Fruit fly (Drosophila melanogaster) whole organism, embryonic: ENCODE data around the gene Mocs1.

ENCODE experiments used
- Antp ChIP-seq: fragments of 200-800 bp; sonication (Bioruptor generic); optimal IDR thresholded peaks from 3 replicates; lab custom pipeline; 2016; ENCODE audit warnings: missing biosample characterization, missing genetic modification characterization
- Bgb ChIP-seq: fragments of 200-800 bp; sonication (Bioruptor generic); IDR thresholded peaks from 2 replicates; pipeline ENCODE4 v1.3.6; 2022; ENCODE audit warnings: missing biosample characterization, missing genetic modification characterization; ENCODE audit not compliant: partially characterized antibody
- CG11398 ChIP-seq: fragments of 200-800 bp; sonication (Bioruptor generic); optimal IDR thresholded peaks from 2 replicates; lab custom pipeline; 2016; ENCODE audit warnings: missing biosample characterization, missing genetic modification characterization
- CG11696 ChIP-seq: fragments of 200-800 bp; sonication (Bioruptor generic); IDR thresholded peaks from 2 replicates; pipeline ENCODE4 v1.3.6; 2022; ENCODE audit warnings: missing biosample characterization, missing genetic modification characterization
- CG12236 ChIP-seq: fragments of 200-800 bp; sonication (Bioruptor generic); optimal IDR thresholded peaks from 2 replicates; lab custom pipeline; 2016; ENCODE audit warnings: missing biosample characterization, missing genetic modification characterization
- CG13296 ChIP-seq: fragments of 200-800 bp; sonication (Bioruptor generic); optimal IDR thresholded peaks from 3 replicates; lab custom pipeline; 2018; ENCODE audit warnings: missing biosample characterization, mild to moderate bottlenecking, missing genetic modification characterization
- CG13424 ChIP-seq: fragments of 200-800 bp; sonication (Bioruptor generic); optimal IDR thresholded peaks from 2 replicates; lab custom pipeline; 2019; ENCODE audit warnings: missing biosample characterization, mild to moderate bottlenecking, missing genetic modification characterization, moderate library complexity
- CG13624 ChIP-seq: fragments of 200-800 bp; sonication (Bioruptor generic); optimal IDR thresholded peaks from 2 replicates; lab custom pipeline; 2016; ENCODE audit warnings: missing biosample characterization, missing genetic modification characterization
- CG1602 ChIP-seq: fragments of 200-800 bp; sonication (Bioruptor generic); optimal IDR thresholded peaks from 3 replicates; lab custom pipeline; 2016; ENCODE audit warnings: missing biosample characterization, missing genetic modification characterization
- CG18599 ChIP-seq: fragments of 200-800 bp; sonication (Bioruptor generic); optimal IDR thresholded peaks from 3 replicates; lab custom pipeline; 2017; ENCODE audit warnings: missing biosample characterization, missing genetic modification characterization, mild to moderate bottlenecking, moderate library complexity, missing genetic modification reagents
- CG2199 ChIP-seq: fragments of 200-800 bp; sonication (Bioruptor generic); IDR thresholded peaks from 3 replicates; pipeline ENCODE4 v1.3.6; 2022; ENCODE audit warnings: missing biosample characterization, missing genetic modification characterization
- CG3065 ChIP-seq: fragments of 200-800 bp; sonication (Bioruptor generic); optimal IDR thresholded peaks from 2 replicates; lab custom pipeline; 2016; ENCODE audit warnings: missing biosample characterization, missing genetic modification characterization
- CG4730 ChIP-seq: fragments of 200-800 bp; sonication (Bioruptor generic); IDR thresholded peaks from 2 replicates; pipeline ENCODE4 v1.3.6; 2022; ENCODE audit warnings: missing biosample characterization, missing genetic modification characterization
- CG7556 ChIP-seq: fragments of 200-800 bp; sonication (Bioruptor generic); optimal IDR thresholded peaks from 2 replicates; lab custom pipeline; 2017; ENCODE audit warnings: missing biosample characterization, mild to moderate bottlenecking, missing genetic modification characterization
- CG7786 ChIP-seq: fragments of 200-800 bp; sonication (Bioruptor generic); optimal IDR thresholded peaks from 2 replicates; lab custom pipeline; 2016; ENCODE audit warnings: missing biosample characterization, missing genetic modification characterization
- CG7963 ChIP-seq: fragments of 200-800 bp; sonication (Bioruptor generic); IDR thresholded peaks from 3 replicates; pipeline ENCODE4 v1.3.6; 2022; ENCODE audit warnings: missing biosample characterization, missing genetic modification characterization; ENCODE audit not compliant: partially characterized antibody
- Chrac-16 ChIP-seq: fragments of 200-800 bp; sonication (Bioruptor generic); optimal IDR thresholded peaks from 3 replicates; lab custom pipeline; 2016; ENCODE audit warnings: missing biosample characterization, missing genetic modification characterization
- CoRest ChIP-seq: fragments of 200-800 bp; sonication (Bioruptor generic); optimal IDR thresholded peaks from 3 replicates; lab custom pipeline; 2018; ENCODE audit warnings: missing biosample characterization, mild to moderate bottlenecking, missing genetic modification characterization, moderate library complexity
- D ChIP-seq, 2 experiments: fragments of 200-800 bp in 1 of 2; fragments of >200 bp in 1 of 2; sonication (Bioruptor generic) in 1 of 2; optimal IDR thresholded peaks; 2 replicates in 1 of 2; 3 replicates in 1 of 2; lab custom pipeline; 2017; ENCODE audit warnings: mild to moderate bottlenecking in 1 of 2, missing biosample characterization in 1 of 2, missing genetic modification characterization in 1 of 2, missing genetic modification reagents in 1 of 2
- Fer1 ChIP-seq: fragments of 200-800 bp; sonication (Bioruptor generic); optimal IDR thresholded peaks from 2 replicates; lab custom pipeline; 2017; ENCODE audit warnings: missing biosample characterization, mild to moderate bottlenecking, missing genetic modification characterization
- Fer2 ChIP-seq: fragments of 200-800 bp; sonication (Bioruptor generic); optimal IDR thresholded peaks from 2 replicates; lab custom pipeline; 2018; ENCODE audit warnings: missing biosample characterization, mild to moderate bottlenecking, missing genetic modification characterization, moderate library complexity
- HLH3B ChIP-seq: fragments of 200-800 bp; sonication (Bioruptor generic); IDR thresholded peaks from 2 replicates; pipeline ENCODE4 v1.3.6; 2022; ENCODE audit warnings: missing biosample characterization, missing genetic modification characterization
- Hr51 ChIP-seq, 2 experiments: fragments of 200-800 bp; sonication (Bioruptor generic); optimal IDR thresholded peaks; 2 replicates in 1 of 2; 3 replicates in 1 of 2; lab custom pipeline; 2016 to 2018; ENCODE audit warnings: missing biosample characterization in 2 of 2, missing genetic modification characterization in 2 of 2, mild to moderate bottlenecking in 1 of 2, moderate library complexity in 1 of 2
- Lhr ChIP-seq: fragments of 200-800 bp; sonication (Bioruptor generic); optimal IDR thresholded peaks from 3 replicates; lab custom pipeline; 2017; ENCODE audit warnings: mild to moderate bottlenecking, missing biosample characterization, missing genetic modification reagents, missing genetic modification characterization
- MBD-R2 ChIP-seq: fragments of 200-800 bp; sonication (Bioruptor generic); IDR thresholded peaks from 2 replicates; pipeline ENCODE4 v1.3.6; 2022; ENCODE audit warnings: missing biosample characterization, missing genetic modification characterization
- NC2β ChIP-seq: fragments of 200-800 bp; sonication (Bioruptor generic); optimal IDR thresholded peaks from 2 replicates; lab custom pipeline; 2016; ENCODE audit warnings: missing biosample characterization, missing genetic modification characterization
- Poxn ChIP-seq: fragments of 200-800 bp; sonication (Bioruptor generic); IDR thresholded peaks from 2 replicates; pipeline ENCODE4 v1.3.6; 2022; ENCODE audit warnings: missing biosample characterization, missing genetic modification characterization
- Spps ChIP-seq: fragments of 200-800 bp; sonication (Bioruptor generic); optimal IDR thresholded peaks from 2 replicates; lab custom pipeline; 2018; ENCODE audit warnings: missing biosample characterization, mild to moderate bottlenecking, missing genetic modification characterization
- ase ChIP-seq: fragments of 200-800 bp; sonication (Bioruptor generic); IDR thresholded peaks from 3 replicates; pipeline ENCODE4 v1.3.6; 2022; ENCODE audit warnings: missing biosample characterization, missing genetic modification characterization
- chinmo ChIP-seq: fragments of 200-800 bp; sonication (Bioruptor generic); IDR thresholded peaks from 4 replicates; pipeline ENCODE4 v1.3.6; 2022; ENCODE audit warnings: missing biosample characterization, missing genetic modification characterization; ENCODE audit not compliant: partially characterized antibody
- corto ChIP-seq: fragments of 200-800 bp; sonication (Bioruptor generic); optimal IDR thresholded peaks from 2 replicates; lab custom pipeline; 2016; ENCODE audit warnings: missing biosample characterization, mild to moderate bottlenecking, missing genetic modification characterization, moderate library complexity
- da ChIP-seq: fragments of 200-800 bp; sonication (Bioruptor generic); optimal IDR thresholded peaks from 2 replicates; lab custom pipeline; 2016; ENCODE audit warnings: missing biosample characterization, missing genetic modification characterization
- dan ChIP-seq: fragments of 200-800 bp; sonication (Bioruptor generic); IDR thresholded peaks from 2 replicates; pipeline ENCODE4 v1.3.6; 2022; ENCODE audit warnings: missing biosample characterization, missing genetic modification characterization
- dmrt11E ChIP-seq: fragments of 200-800 bp; sonication (Bioruptor generic); optimal IDR thresholded peaks from 3 replicates; lab custom pipeline; 2018; ENCODE audit warnings: missing biosample characterization, mild to moderate bottlenecking, missing genetic modification characterization, moderate library complexity
- dpn ChIP-seq, 2 experiments: fragments of 200-800 bp; sonication (Bioruptor generic); optimal IDR thresholded peaks; 3 replicates each; lab custom pipeline; 2016; ENCODE audit warnings: missing biosample characterization in 2 of 2, missing genetic modification characterization in 2 of 2
- gce ChIP-seq: fragments of 200-800 bp; sonication (Bioruptor generic); IDR thresholded peaks from 3 replicates; pipeline ENCODE4 v1.3.6; 2022; ENCODE audit warnings: missing biosample characterization, missing genetic modification characterization
- gcm2 ChIP-seq: fragments of 200-800 bp; sonication (Bioruptor generic); optimal IDR thresholded peaks from 2 replicates; lab custom pipeline; 2016; ENCODE audit warnings: missing biosample characterization, missing genetic modification characterization
- hb ChIP-seq: fragments of 200-800 bp; sonication (Bioruptor generic); IDR thresholded peaks from 3 replicates; pipeline ENCODE4 v1.3.6; 2022; ENCODE audit warnings: missing biosample characterization, missing genetic modification characterization; ENCODE audit not compliant: partially characterized antibody
- lilli ChIP-seq: fragments of 200-800 bp; sonication (Bioruptor generic); optimal IDR thresholded peaks from 3 replicates; lab custom pipeline; 2016; ENCODE audit warnings: missing biosample characterization, missing genetic modification characterization
- nau ChIP-seq: fragments of 200-800 bp; sonication (Bioruptor generic); optimal IDR thresholded peaks from 3 replicates; lab custom pipeline; 2017; ENCODE audit warnings: missing biosample characterization, mild to moderate bottlenecking, missing genetic modification characterization, missing genetic modification reagents
- pan ChIP-seq, 4 experiments: fragments of >200 bp in 3 of 4; fragments of 200-800 bp in 1 of 4; sonication (Bioruptor generic) in 1 of 4; optimal IDR thresholded peaks in 3 of 4; IDR thresholded peaks in 1 of 4; 2 replicates each; pipeline versions ENCODE4 v1.3.6 to Lab custom; 2017 to 2022; ENCODE audit warnings: missing biosample characterization in 2 of 4, missing genetic modification characterization in 2 of 4, mixed read lengths in 1 of 4
- scrt ChIP-seq: fragments of 200-800 bp; sonication (Bioruptor generic); optimal IDR thresholded peaks from 2 replicates; lab custom pipeline; 2018; ENCODE audit warnings: missing biosample characterization, mild to moderate bottlenecking, missing genetic modification characterization, moderate library complexity
- sug ChIP-seq: fragments of 200-800 bp; optimal IDR thresholded peaks from 2 replicates; lab custom pipeline; 2019; ENCODE audit warnings: missing biosample characterization, mild to moderate bottlenecking, missing genetic modification characterization, moderate library complexity
- tap ChIP-seq: fragments of 200-800 bp; optimal IDR thresholded peaks from 3 replicates; lab custom pipeline; 2019; ENCODE audit warnings: missing biosample characterization, mild to moderate bottlenecking, missing genetic modification characterization, moderate library complexity
- tin ChIP-seq: fragments of 200-800 bp; sonication (Bioruptor generic); optimal IDR thresholded peaks from 3 replicates; lab custom pipeline; 2016; ENCODE audit warnings: missing biosample characterization, missing genetic modification characterization
- trem ChIP-seq: fragments of 200-800 bp; optimal IDR thresholded peaks from 3 replicates; lab custom pipeline; 2019; ENCODE audit warnings: missing biosample characterization, mild to moderate bottlenecking, missing genetic modification characterization, moderate library complexity
- tup ChIP-seq: fragments of 200-800 bp; sonication (Bioruptor generic); optimal IDR thresholded peaks from 2 replicates; lab custom pipeline; 2016; ENCODE audit warnings: missing biosample characterization, mild to moderate bottlenecking, missing genetic modification characterization, moderate library complexity
- unc-4 ChIP-seq: fragments of 200-800 bp; sonication (Bioruptor generic); IDR thresholded peaks from 2 replicates; pipeline ENCODE4 v1.3.6; 2022; ENCODE audit warnings: missing biosample characterization, missing genetic modification characterization; ENCODE audit not compliant: partially characterized antibody

Mocs1 gene

dm6 chr3L:11064689-11065088, 5.6 kb upstream of the Mocs1 start, which contains the start of the genes CG32075, CG45101 and SuUR (continued):
- TF ChIP-seq scrt (peak; percentile 60), CG13624 (GFP tag; lab: Kevin White, UChicago) (peak; percentile 93), Spps (peak; percentile 76), Poxn (peak; percentile 34; the same call in 1 of the 2 replicates), CG13296 (GFP tag; lab: Kevin White, UChicago) (peak; percentile 79), tap (peak; percentile 61), dmrt11E (tag; lab: Kevin White, UChicago) (peak; percentile 84), trem (peak; percentile 79), ase (GFP tag; lab: Robert Waterston, UW) (peak; percentile 86), Chrac-16 (GFP tag; lab: Kevin White, UChicago) (peak; percentile 93), pan (optimal IDR thresholded peaks at IDR 0.05; lab: Kevin White, UChicago) (no peak), pan (GFP tag; optimal IDR thresholded peaks at IDR 0.05 in 1 of 2, IDR thresholded peaks at IDR 0.05 in 1 of 2) (peak in 1 of 2 experiments; percentile 92), tin (GFP tag; lab: Kevin White, UChicago) (peak; percentile 90), tup (peak; percentile 75), corto (peak; percentile 59), CG7963 (GFP tag; lab: Robert Waterston, UW) (no peak; the same call in 2 of the 3 replicates), HLH3B (GFP tag; lab: Robert Waterston, UW) (peak; percentile 78), CG11696 (GFP tag; lab: Robert Waterston, UW) (peak; percentile 41; the same call in 1 of the 2 replicates), CG18599 (peak; percentile 83), hb (GFP tag; lab: Robert Waterston, UW) (no peak), Hr51 (GFP tag; optimal IDR thresholded peaks at IDR 0.05; lab: Kevin White, UChicago) (peak; percentile 83 to 93), CG7786 (GFP tag; lab: Kevin White, UChicago) (peak; percentile 90), CG13424 (peak; percentile 90), CoRest (peak; percentile 89), unc-4 (GFP tag; lab: Robert Waterston, UW) (no peak), sug (peak; percentile 88), da (GFP tag; lab: Kevin White, UChicago) (peak; percentile 73), CG12236 (GFP tag; lab: Kevin White, UChicago) (peak; percentile 64), CG1602 (GFP tag; lab: Kevin White, UChicago) (peak; percentile 92), MBD-R2 (GFP tag; lab: Robert Waterston, UW) (peak; percentile 98), gce (GFP tag; lab: Robert Waterston, UW) (no peak), CG7556 (peak; percentile 78), chinmo (no peak), D (optimal IDR thresholded peaks at IDR 0.05; lab: Kevin White, UChicago) (no peak), D (GFP tag; optimal IDR thresholded peaks at IDR 0.05; lab: Kevin White, UChicago) (peak; percentile 26), lilli (GFP tag; lab: Kevin White, UChicago) (peak; percentile 95), Bgb (GFP tag; lab: Robert Waterston, UW) (no peak), dpn (GFP tag; optimal IDR thresholded peaks at IDR 0.05; lab: Kevin White, UChicago) (peak; percentile 91 to 92), CG11398 (peak; percentile 46), Fer1 (peak; percentile 77), NC2β (GFP tag; lab: Kevin White, UChicago) (peak; percentile 86), dan (GFP tag; lab: Robert Waterston, UW) (peak; percentile 55; the same call in 1 of the 2 replicates), CG3065 (GFP tag; lab: Kevin White, UChicago) (peak; percentile 83), CG2199 (GFP tag; lab: Robert Waterston, UW) (peak; percentile 56; the same call in 1 of the 3 replicates), Antp (peak; percentile 84), nau (GFP tag; lab: Kevin White, UChicago) (peak; percentile 75), Fer2 (peak; percentile 79), Lhr (peak; percentile 51), CG4730 (GFP tag; lab: Robert Waterston, UW) (peak; percentile 81), gcm2 (GFP tag; lab: Kevin White, UChicago) (peak; percentile 81)
